Worm (Caenorhabditis elegans) whole organism, L3 larva: ENCODE data around the gene F59B2.12.

ENCODE experiments used
- R02D3.7 ChIP-seq: fragments of 150-350 bp; optimal IDR thresholded peaks from 2 replicates; lab custom pipeline; 2014; ENCODE audit warnings: missing biosample characterization, missing genetic modification characterization
- ZK546.5 ChIP-seq: sonication (generic microtip); optimal IDR thresholded peaks from 2 replicates; lab custom pipeline; 2017; ENCODE audit warnings: missing biosample characterization, missing genetic modification characterization
- aly-2 ChIP-seq: fragments of 150-350 bp; optimal IDR thresholded peaks from 2 replicates; lab custom pipeline; 2014; ENCODE audit warnings: missing biosample characterization, missing genetic modification characterization
- ama-1 ChIP-seq: fragments of 150-350 bp; optimal IDR thresholded peaks from 2 replicates; lab custom pipeline; 2018
- ceh-16 ChIP-seq: sonication (generic microtip); optimal IDR thresholded peaks from 2 replicates; lab custom pipeline; 2017; ENCODE audit warnings: missing biosample characterization, missing genetic modification characterization
- ceh-82 ChIP-seq: fragments of 150-350 bp; optimal IDR thresholded peaks from 2 replicates; lab custom pipeline; 2014; ENCODE audit warnings: missing biosample characterization, missing genetic modification characterization
- ceh-9 ChIP-seq: sonication (generic microtip); optimal IDR thresholded peaks from 2 replicates; lab custom pipeline; 2018; ENCODE audit warnings: missing biosample characterization, missing genetic modification characterization
- daf-12 ChIP-seq: fragments of 150-350 bp; optimal IDR thresholded peaks from 2 replicates; lab custom pipeline; 2014; ENCODE audit warnings: missing biosample characterization, missing genetic modification reagents, missing genetic modification characterization
- egl-5 ChIP-seq: fragments of 150-350 bp; optimal IDR thresholded peaks from 2 replicates; lab custom pipeline; 2017; ENCODE audit warnings: missing biosample characterization, missing genetic modification reagents, missing genetic modification characterization, inconsistent platforms
- elt-1 ChIP-seq: fragments of 150-350 bp; optimal IDR thresholded peaks from 2 replicates; lab custom pipeline; 2014; ENCODE audit warnings: missing biosample characterization, missing genetic modification characterization
- elt-2 ChIP-seq: sonication (generic microtip); optimal IDR thresholded peaks from 2 replicates; lab custom pipeline; 2016; ENCODE audit warnings: missing genetic modification reagents, mild to moderate bottlenecking, missing genetic modification characterization, missing compliant biosample characterization
- elt-3 ChIP-seq, 3 experiments: fragments of 150-350 bp in 1 of 3; sonication (generic microtip) in 2 of 3; optimal IDR thresholded peaks; 2 replicates in 2 of 3; 4 replicates in 1 of 3; lab custom pipeline; 2014 to 2017; ENCODE audit warnings: missing biosample characterization in 3 of 3, missing genetic modification characterization in 3 of 3
- eor-1 ChIP-seq, 2 experiments: fragments of 150-350 bp; optimal IDR thresholded peaks; 2 replicates each; lab custom pipeline; 2014 to 2018; ENCODE audit warnings: missing biosample characterization in 2 of 2, missing genetic modification characterization in 2 of 2
- fkh-10 ChIP-seq: sonication (generic microtip); optimal IDR thresholded peaks from 2 replicates; lab custom pipeline; 2017; ENCODE audit warnings: missing biosample characterization, missing genetic modification reagents, missing genetic modification characterization
- fos-1 ChIP-seq: fragments of 150-350 bp; optimal IDR thresholded peaks from 2 replicates; lab custom pipeline; 2014; ENCODE audit warnings: missing biosample characterization, missing genetic modification characterization
- hmg-11 ChIP-seq: sonication (generic microtip); optimal IDR thresholded peaks from 2 replicates; lab custom pipeline; 2016; ENCODE audit warnings: missing genetic modification characterization, missing compliant biosample characterization
- jun-1 ChIP-seq: fragments of 150-350 bp; optimal IDR thresholded peaks from 2 replicates; lab custom pipeline; 2014; ENCODE audit warnings: missing biosample characterization, missing genetic modification reagents, missing genetic modification characterization
- lin-15B ChIP-seq: fragments of 150-350 bp; optimal IDR thresholded peaks from 2 replicates; lab custom pipeline; 2014; ENCODE audit warnings: missing biosample characterization, missing genetic modification characterization
- lin-39 ChIP-seq: fragments of 150-350 bp; optimal IDR thresholded peaks from 2 replicates; lab custom pipeline; 2018; ENCODE audit warnings: missing biosample characterization, missing genetic modification reagents, missing genetic modification characterization
- lsy-12 ChIP-seq: sonication (generic microtip); optimal IDR thresholded peaks from 2 replicates; lab custom pipeline; 2016; ENCODE audit warnings: mild to moderate bottlenecking, missing genetic modification characterization, missing compliant biosample characterization
- mdl-1 ChIP-seq: fragments of 150-350 bp; optimal IDR thresholded peaks from 2 replicates; lab custom pipeline; 2014; ENCODE audit warnings: missing biosample characterization, missing genetic modification characterization
- mml-1 ChIP-seq: fragments of 150-350 bp; sonication (generic microtip); optimal IDR thresholded peaks from 3 replicates; lab custom pipeline; 2014; ENCODE audit warnings: missing biosample characterization, missing genetic modification characterization
- nfya-1 ChIP-seq: sonication (generic microtip); optimal IDR thresholded peaks from 2 replicates; lab custom pipeline; 2017; ENCODE audit warnings: missing genetic modification characterization, mild to moderate bottlenecking, missing compliant biosample characterization, antibody characterized with exemption, moderate library complexity; ENCODE audit not compliant: insufficient read depth
- nhr-11 ChIP-seq: fragments of 150-350 bp; optimal IDR thresholded peaks from 2 replicates; lab custom pipeline; 2014; ENCODE audit warnings: missing biosample characterization, missing genetic modification characterization
- nhr-23 ChIP-seq: fragments of 150-350 bp; optimal IDR thresholded peaks from 2 replicates; lab custom pipeline; 2014; ENCODE audit warnings: missing biosample characterization, missing genetic modification reagents, missing genetic modification characterization
- nhr-25 ChIP-seq: sonication (generic microtip); optimal IDR thresholded peaks from 2 replicates; lab custom pipeline; 2017; ENCODE audit warnings: missing biosample characterization, missing genetic modification characterization
- nhr-28 ChIP-seq: fragments of 150-350 bp; optimal IDR thresholded peaks from 2 replicates; lab custom pipeline; 2014; ENCODE audit warnings: missing biosample characterization, missing genetic modification characterization
- nhr-43 ChIP-seq: sonication (generic microtip); optimal IDR thresholded peaks from 2 replicates; lab custom pipeline; 2016; ENCODE audit warnings: mild to moderate bottlenecking, missing genetic modification characterization, missing compliant biosample characterization; ENCODE audit not compliant: poor library complexity, severe bottlenecking
- nhr-67 ChIP-seq: fragments of 150-350 bp; optimal IDR thresholded peaks from 2 replicates; lab custom pipeline; 2014; ENCODE audit warnings: missing biosample characterization, missing genetic modification characterization
- nhr-77 ChIP-seq: fragments of 150-350 bp; optimal IDR thresholded peaks from 2 replicates; lab custom pipeline; 2014; ENCODE audit warnings: missing biosample characterization, missing genetic modification characterization
- pha-4 ChIP-seq: fragments of 150-350 bp; optimal IDR thresholded peaks from 2 replicates; lab custom pipeline; 2014; ENCODE audit warnings: missing biosample characterization, missing genetic modification reagents, missing genetic modification characterization
- pqm-1 ChIP-seq: fragments of 150-350 bp; optimal IDR thresholded peaks from 2 replicates; lab custom pipeline; 2017; ENCODE audit warnings: missing biosample characterization, missing genetic modification characterization, inconsistent platforms
- sea-2 ChIP-seq: fragments of 150-350 bp; sonication (generic microtip); optimal IDR thresholded peaks from 4 replicates; lab custom pipeline; 2014; ENCODE audit warnings: missing biosample characterization, missing genetic modification reagents, missing genetic modification characterization
- skn-1 ChIP-seq: fragments of 150-350 bp; optimal IDR thresholded peaks from 2 replicates; lab custom pipeline; 2014; ENCODE audit warnings: missing biosample characterization, missing genetic modification characterization
- snpc-4 ChIP-seq: fragments of 150-350 bp; optimal IDR thresholded peaks from 2 replicates; lab custom pipeline; 2014; ENCODE audit warnings: missing biosample characterization, missing genetic modification characterization
- tbx-2 ChIP-seq: sonication (generic microtip); optimal IDR thresholded peaks from 2 replicates; lab custom pipeline; 2016; ENCODE audit warnings: mild to moderate bottlenecking, missing genetic modification characterization, missing compliant biosample characterization
- unc-39 ChIP-seq: sonication (generic microtip); optimal IDR thresholded peaks from 4 replicates; lab custom pipeline; 2017; ENCODE audit warnings: missing biosample characterization, missing genetic modification characterization
- unc-62 ChIP-seq: fragments of 150-350 bp; sonication (generic microtip); optimal IDR thresholded peaks from 4 replicates; lab custom pipeline; 2014; ENCODE audit warnings: missing biosample characterization, missing genetic modification reagents, missing genetic modification characterization
- ztf-11 ChIP-seq: fragments of 150-350 bp; optimal IDR thresholded peaks from 2 replicates; lab custom pipeline; 2014; ENCODE audit warnings: missing biosample characterization, missing genetic modification characterization
- ztf-4 ChIP-seq: fragments of 150-350 bp; optimal IDR thresholded peaks from 2 replicates; lab custom pipeline; 2014; ENCODE audit warnings: missing biosample characterization, missing genetic modification characterization

Gene F59B2.12

DNA sequence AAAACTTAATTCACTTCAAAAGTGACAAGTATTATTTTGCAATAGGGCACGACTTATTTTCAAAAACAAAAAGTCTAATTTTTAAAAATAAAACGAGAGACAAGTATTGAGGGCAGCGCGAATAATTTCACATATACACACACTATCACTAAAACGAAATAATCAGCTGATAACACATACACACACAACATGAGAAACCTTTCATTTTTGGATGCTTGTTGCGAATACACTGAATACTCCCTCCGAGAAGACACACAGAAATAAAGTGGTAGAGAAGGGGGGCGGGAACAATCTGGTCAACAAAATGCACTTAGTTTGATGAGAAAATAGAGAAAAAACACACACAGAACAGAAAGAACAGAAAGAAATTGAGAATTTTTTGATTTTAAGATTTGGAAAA lies 33.0 kb upstream of the F59B2.12 start:
- TF ChIP-seq skn-1 (tag; lab: Kevin White, UChicago) (no peak), nhr-25 (tag; lab: Kevin White, UChicago) (no peak), nhr-23 (tag; lab: Kevin White, UChicago) (no peak), elt-1 (tag; lab: Kevin White, UChicago) (no peak), elt-2 (tag; lab: Kevin White, UChicago) (peak; percentile 45), unc-39 (tag; lab: Kevin White, UChicago) (no peak), nfya-1 (no peak), fos-1 (tag; lab: Kevin White, UChicago) (no peak), ceh-16 (tag; lab: Kevin White, UChicago) (no peak), egl-5 (tag; lab: Kevin White, UChicago) (no peak), pqm-1 (tag; lab: Kevin White, UChicago) (peak; percentile 4), nhr-67 (tag; lab: Kevin White, UChicago) (no peak), fkh-10 (GFP tag; lab: Kevin White, UChicago) (no peak), tbx-2 (tag; lab: Kevin White, UChicago) (no peak), ama-1 (lab: Kevin White, UChicago) (no peak), daf-12 (tag; lab: Kevin White, UChicago) (no peak), hmg-11 (tag; lab: Kevin White, UChicago) (no peak), sea-2 (GFP tag; lab: Kevin White, UChicago) (no peak)

DNA sequence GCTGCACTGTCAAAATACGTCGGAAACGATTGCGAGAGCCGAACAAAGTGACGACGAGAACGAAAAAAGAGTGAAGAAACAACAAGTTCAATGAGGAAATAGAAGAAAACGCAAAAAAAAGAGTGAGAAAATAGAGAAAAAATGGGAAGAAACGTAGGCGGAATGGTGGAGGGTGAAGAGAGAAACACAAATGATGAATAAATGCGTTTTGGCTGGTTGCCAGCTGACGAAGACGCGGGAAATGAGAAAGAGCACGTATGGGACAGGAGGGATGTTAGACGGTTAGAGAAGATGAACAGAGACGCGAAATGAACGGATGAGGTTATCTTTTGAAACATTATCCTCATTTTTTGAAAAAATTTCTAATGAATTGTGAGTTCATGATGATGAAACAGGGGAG lies 32.4 kb upstream of the F59B2.12 start:
- TF ChIP-seq mdl-1 (tag; lab: Kevin White, UChicago) = no peak
- TF ChIP-seq eor-1 (tag; optimal IDR thresholded peaks at IDR 0.05; lab: Kevin White, UChicago) = no peak
- TF ChIP-seq daf-12 (tag; lab: Kevin White, UChicago) = no peak
- peak; percentile 85 for TF ChIP-seq nfya-1
- TF ChIP-seq elt-2 (tag; lab: Kevin White, UChicago) = peak; percentile 31
- TF ChIP-seq fkh-10 (GFP tag; lab: Kevin White, UChicago) = peak; percentile 7
- peak; percentile 40 for TF ChIP-seq nhr-23 (tag; lab: Kevin White, UChicago)
- TF ChIP-seq jun-1 (tag; lab: Kevin White, UChicago) = peak; percentile 38
- peak; percentile 86 for TF ChIP-seq egl-5 (tag; lab: Kevin White, UChicago)
- TF ChIP-seq mml-1 (tag; lab: Kevin White, UChicago) = no peak
- peak; percentile 46 for TF ChIP-seq snpc-4 (tag; lab: Kevin White, UChicago)
- peak; percentile 32 for TF ChIP-seq lin-15B (tag; lab: Kevin White, UChicago)
- peak; percentile 61 for TF ChIP-seq lin-39 (tag; lab: Kevin White, UChicago)
- TF ChIP-seq tbx-2 (tag; lab: Kevin White, UChicago) = peak; percentile 9
- TF ChIP-seq nhr-77 = no peak
- TF ChIP-seq R02D3.7 (tag; lab: Kevin White, UChicago) = peak; percentile 2
- TF ChIP-seq nhr-25 (tag; lab: Kevin White, UChicago) = peak; percentile 54
- TF ChIP-seq lsy-12 = peak; percentile 11
- TF ChIP-seq pha-4 (tag; lab: Kevin White, UChicago) = peak; percentile 74
- TF ChIP-seq hmg-11 (tag; lab: Kevin White, UChicago) = peak; percentile 39
- no peak for TF ChIP-seq ceh-9 (tag; lab: Kevin White, UChicago)

DNA sequence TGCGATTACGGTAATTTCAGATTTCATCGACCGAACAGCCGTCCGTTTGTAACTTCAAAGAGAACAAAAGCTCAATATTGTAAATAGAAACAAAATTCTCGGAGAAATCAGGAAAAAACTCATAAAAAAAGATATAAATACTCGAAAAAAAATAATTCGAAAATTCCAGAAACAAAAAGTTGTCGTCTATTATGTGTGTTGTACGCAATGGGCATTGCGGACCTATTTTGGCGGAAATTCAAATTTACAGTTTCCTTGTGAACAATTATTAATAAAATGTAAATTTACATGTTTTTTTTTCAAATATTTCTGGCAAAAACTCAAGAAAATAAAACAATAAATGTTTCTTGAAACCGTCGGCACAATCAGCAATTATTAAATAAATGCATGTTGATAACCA lies 31.9 kb upstream of the F59B2.12 start:
- TF ChIP-seq fkh-10 (GFP tag; lab: Kevin White, UChicago) (no peak), tbx-2 (tag; lab: Kevin White, UChicago) (no peak), ceh-82 (tag; lab: Kevin White, UChicago) (no peak), nhr-11 (tag; lab: Kevin White, UChicago) (no peak), ZK546.5 (tag; lab: Kevin White, UChicago) (no peak), snpc-4 (tag; lab: Kevin White, UChicago) (no peak), fos-1 (tag; lab: Kevin White, UChicago) (no peak), lin-15B (tag; lab: Kevin White, UChicago) (no peak)

DNA sequence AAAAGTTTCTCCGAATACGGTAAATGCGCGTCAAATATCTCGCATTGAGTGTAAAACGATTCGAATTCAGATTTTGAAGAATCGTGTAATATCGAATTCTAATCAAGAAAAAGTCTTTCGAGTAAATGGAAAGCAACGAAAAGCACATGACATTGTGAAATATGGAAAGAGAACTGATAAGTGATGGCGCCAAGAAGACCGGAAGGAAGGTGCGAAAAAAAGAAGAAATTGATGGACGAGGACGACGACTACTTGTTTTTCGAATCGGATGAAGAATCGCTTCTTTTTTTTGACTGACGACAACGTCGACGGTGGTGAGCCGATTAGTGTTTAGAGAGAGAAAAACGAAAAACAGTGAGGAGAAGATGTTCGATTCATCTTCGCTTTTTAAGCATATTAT lies 31.4 kb upstream of the F59B2.12 start:
- TF ChIP-seq pqm-1 (tag; lab: Kevin White, UChicago) = peak; percentile 21
- TF ChIP-seq ceh-16 (tag; lab: Kevin White, UChicago) = no peak
- peak; percentile 62 for TF ChIP-seq elt-2 (tag; lab: Kevin White, UChicago)

DNA sequence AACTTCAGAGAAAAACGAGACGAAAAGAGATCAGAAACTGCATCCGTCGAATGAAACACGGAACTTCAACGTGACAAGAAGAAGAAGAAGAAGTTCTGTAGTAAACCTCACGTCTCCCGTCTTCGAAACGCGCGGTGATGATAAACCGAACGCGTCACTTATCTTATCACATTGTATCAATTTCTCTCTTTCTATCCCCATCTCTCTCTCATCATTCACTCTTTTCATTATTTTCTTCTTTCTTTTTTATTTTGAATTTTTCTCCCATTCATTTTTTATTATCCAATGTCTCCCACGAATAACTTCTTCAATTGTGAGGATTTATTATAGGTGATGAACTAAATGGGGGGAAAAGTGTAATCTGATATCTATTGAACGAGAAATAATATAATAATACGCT lies 30.5 kb upstream of the F59B2.12 start:
- TF ChIP-seq fkh-10 (GFP tag; lab: Kevin White, UChicago) (no peak), jun-1 (tag; lab: Kevin White, UChicago) (no peak), lin-15B (tag; lab: Kevin White, UChicago) (no peak), nhr-28 (tag; lab: Kevin White, UChicago) (no peak), elt-2 (tag; lab: Kevin White, UChicago) (peak; percentile 4), pqm-1 (tag; lab: Kevin White, UChicago) (no peak), pha-4 (tag; lab: Kevin White, UChicago) (no peak), mdl-1 (tag; lab: Kevin White, UChicago) (no peak), ztf-11 (tag; lab: Kevin White, UChicago) (no peak), mml-1 (tag; lab: Kevin White, UChicago) (no peak), snpc-4 (tag; lab: Kevin White, UChicago) (no peak), lin-39 (tag; lab: Kevin White, UChicago) (no peak), ztf-4 (tag; lab: Kevin White, UChicago) (no peak), unc-62 (peak; percentile 3), sea-2 (GFP tag; lab: Kevin White, UChicago) (no peak), R02D3.7 (tag; lab: Kevin White, UChicago) (peak; percentile 48), nhr-23 (tag; lab: Kevin White, UChicago) (peak; percentile 73), aly-2 (no peak), nhr-25 (tag; lab: Kevin White, UChicago) (peak; percentile 2), nhr-43 (peak; percentile 63), fos-1 (tag; lab: Kevin White, UChicago) (no peak), elt-3 (tag; optimal IDR thresholded peaks at IDR 0.05; lab: Kevin White, UChicago) (peak; percentile 77 to 99 (median 96)), skn-1 (tag; lab: Kevin White, UChicago) (no peak), ceh-82 (tag; lab: Kevin White, UChicago) (no peak), unc-39 (tag; lab: Kevin White, UChicago) (no peak)
